Worm (Caenorhabditis elegans): Measurements from ENCODE around the gene C45G9.5.

The C45G9.5 gene

ce11 chrIII:5076569-5076968 is 28.7 kb downstream of the C45G9.5 start:
- peak; percentile 52 for TF ChIP-seq efl-1 (GFP tag; optimal IDR thresholded peaks at IDR 0.05)
- TF ChIP-seq dpl-1 (GFP tag; optimal IDR thresholded peaks at IDR 0.05): peak; percentile 15
- no peak for TF ChIP-seq B0035.1 (tag; optimal IDR thresholded peaks at IDR 0.05)
- TF ChIP-seq ceh-100 (GFP tag; IDR thresholded peaks at IDR 0.05): peak; percentile 85
- peak; percentile 14 for TF ChIP-seq lsl-1 (GFP tag; optimal IDR thresholded peaks at IDR 0.05)
- no peak for TF ChIP-seq egrh-3 (GFP tag; IDR thresholded peaks at IDR 0.05)
- TF ChIP-seq aptf-3 (GFP tag; IDR thresholded peaks at IDR 0.05): no peak

- peak; percentile 83 for TF ChIP-seq nhr-80 (tag; optimal IDR thresholded peaks at IDR 0.05)
- TF ChIP-seq ekl-4 (GFP tag; IDR thresholded peaks at IDR 0.05): 0 out of 2 replicates have a peak, but pooled peaks have one; percentile 16
- TF ChIP-seq tbp1 (GFP tag; optimal IDR thresholded peaks at IDR 0.05): peak; percentile 28
- TF ChIP-seq lsl-1 (GFP tag; optimal IDR thresholded peaks at IDR 0.05): no peak
- TF ChIP-seq snpc-4 (GFP tag; optimal IDR thresholded peaks at IDR 0.05): no peak
- TF ChIP-seq snpc-4 (tag; optimal IDR thresholded peaks at IDR 0.05): peak in 2 of 4 experiments; percentile 34 to 44
- peak; percentile 40; the same call in 1 of the 2 replicates for TF ChIP-seq B0336.3 (GFP tag; IDR thresholded peaks at IDR 0.05)
- TF ChIP-seq mel-28 (tag; optimal IDR thresholded peaks at IDR 0.05; ENCODE audit: borderline replicate concordance): no peak
Measured at ce11 chrIII:5077150-5077814, 29.4 kb downstream of the C45G9.5 start, which contains the start of gene alh-1. Gene alh-1, plus strand, starts transcription at chrIII:5077764.

ce11 chrIII:5078062-5078461 is 30.1 kb downstream of the C45G9.5 start:
- TF ChIP-seq let-607 (tag; optimal IDR thresholded peaks at IDR 0.05) (peak in 1 of 2 experiments; percentile 36), nfya-2 (GFP tag; IDR thresholded peaks at IDR 0.05) (no peak), nhr-27 (tag; optimal IDR thresholded peaks at IDR 0.05) (no peak), sea-2 (GFP tag; IDR thresholded peaks at IDR 0.05) (no peak), Y95B8A.8 (GFP tag; IDR thresholded peaks at IDR 0.05) (no peak), pha-4 (tag; optimal IDR thresholded peaks at IDR 0.05) (peak; percentile 78), attf-5 (GFP tag; optimal IDR thresholded peaks at IDR 0.05) (peak; percentile 45), nfyb-1 (GFP tag; IDR thresholded peaks at IDR 0.05) (0 out of 2 replicates have a peak, but pooled peaks have one; percentile 42), akir-1 (GFP tag; optimal IDR thresholded peaks at IDR 0.05) (no peak), nhr-80 (tag; optimal IDR thresholded peaks at IDR 0.05) (peak; percentile 76), snpc-4 (GFP tag; optimal IDR thresholded peaks at IDR 0.05) (no peak), snpc-4 (tag; optimal IDR thresholded peaks at IDR 0.05) (peak in 3 of 4 experiments; percentile 32 to 63 (median 51)), snpc-3.4 (tag; optimal IDR thresholded peaks at IDR 0.05) (no peak), tlf-1 (GFP tag; optimal IDR thresholded peaks at IDR 0.05) (peak; percentile 18), somi-1 (GFP tag; optimal IDR thresholded peaks at IDR 0.05) (peak; percentile 85), madf-8 (GFP tag; conservative IDR thresholded peaks at IDR 0.05) (no peak), dox-1 (GFP tag; IDR thresholded peaks at IDR 0.05) (peak; percentile 21; the same call in 1 of the 2 replicates), bed-2 (GFP tag; IDR thresholded peaks at IDR 0.05) (no peak), athp-1 (tag; optimal IDR thresholded peaks at IDR 0.05) (no peak), attf-6 (GFP tag; IDR thresholded peaks at IDR 0.05) (no peak), hmg-1.2 (GFP tag; IDR thresholded peaks at IDR 0.05) (peak; percentile 16; the same call in 1 of the 2 replicates), ztf-26 (tag; optimal IDR thresholded peaks at IDR 0.05) (peak; percentile 56), Y53G8AR.9 (GFP tag; conservative IDR thresholded peaks at IDR 0.05) (0 out of 2 replicates have a peak, but pooled peaks have one; percentile 44), D2030.7 (GFP tag; IDR thresholded peaks at IDR 0.05) (no peak), madf-6 (GFP tag; IDR thresholded peaks at IDR 0.05) (no peak), hlh-12 (tag; optimal IDR thresholded peaks at IDR 0.05) (no peak), lin-40 (tag; optimal IDR thresholded peaks at IDR 0.05) (peak; percentile 74), let-526 (GFP tag; IDR thresholded peaks at IDR 0.05) (0 out of 2 replicates have a peak, but pooled peaks have one; percentile 24), mcd-1 (GFP tag; IDR thresholded peaks at IDR 0.05) (peak; percentile 10; the same call in 1 of the 2 replicates), ekl-4 (GFP tag; IDR thresholded peaks at IDR 0.05) (no peak), C06A6.2 (GFP tag; conservative IDR thresholded peaks at IDR 0.05) (0 out of 2 replicates have a peak, but pooled peaks have one; percentile 31), lin-35 (GFP tag; optimal IDR thresholded peaks at IDR 0.05) (peak in 1 of 3 experiments; percentile 14), B0261.1 (tag; optimal IDR thresholded peaks at IDR 0.05) (no peak), ceh-58 (GFP tag; IDR thresholded peaks at IDR 0.05) (no peak)
